Worm (Caenorhabditis elegans): Measurements from ENCODE around the gene nhr-199.

ce11 chrV:15693682-15694081 lies 6.0 kb downstream of the nhr-199 start, which contains the start of gene nhr-198:
- TF ChIP-seq dmd-9 (GFP tag; IDR thresholded peaks at IDR 0.05) (no peak), spr-1 (tag; optimal IDR thresholded peaks at IDR 0.05) (no peak), lir-3 (tag; optimal IDR thresholded peaks at IDR 0.05) (no peak)
